Worm (Caenorhabditis elegans): ENCODE results near the gene nhr-234.

- TF ChIP-seq hlh-1 (tag; optimal IDR thresholded peaks at IDR 0.05) (no peak), nhr-76 (tag; optimal IDR thresholded peaks at IDR 0.05) (no peak), blmp-1 (tag; optimal IDR thresholded peaks at IDR 0.05) (no peak), snpc-4 (tag; optimal IDR thresholded peaks at IDR 0.05) (no peak), ces-1 (GFP tag; optimal IDR thresholded peaks at IDR 0.05) (peak; percentile 67)
Observed at ce11 chrII:12679635-12680034, 43.2 kb downstream of the nhr-234 start, which contains the start of the genes Y38E10A.33 and cox-10.

Data from whole organism, mixed stage, embryonic.